Worm (Caenorhabditis elegans) whole organism, L4/young adult: ENCODE data around the gene K01D12.9.

Experiments used
- W03F9.2 ChIP-seq: fragments of 150-350 bp; optimal IDR thresholded peaks from 2 replicates; lab custom pipeline; 2014; ENCODE audit warnings: missing biosample characterization, missing genetic modification characterization
- dao-5 ChIP-seq: sonication (generic microtip); optimal IDR thresholded peaks from 2 replicates; lab custom pipeline; 2016; ENCODE audit warnings: missing genotype, missing genetic modification characterization, moderate library complexity, missing compliant biosample characterization
- him-1 ChIP-seq: sonication (generic microtip); optimal IDR thresholded peaks from 2 replicates; lab custom pipeline; 2016; ENCODE audit warnings: missing genotype, missing genetic modification reagents, missing genetic modification characterization, missing compliant biosample characterization

ce11 chrV:12432111-12432510 is 27.7 kb upstream of the K01D12.9 start, which contains the start of gene C54D10.13:
- TF ChIP-seq him-1 (tag; lab: Kevin White, UChicago) (no peak), dao-5 (tag; lab: Kevin White, UChicago) (no peak), W03F9.2 (tag; lab: Kevin White, UChicago) (no peak)
